Fruit fly (Drosophila melanogaster): ENCODE data around the gene obst-B.

Gene obst-B

DNA sequence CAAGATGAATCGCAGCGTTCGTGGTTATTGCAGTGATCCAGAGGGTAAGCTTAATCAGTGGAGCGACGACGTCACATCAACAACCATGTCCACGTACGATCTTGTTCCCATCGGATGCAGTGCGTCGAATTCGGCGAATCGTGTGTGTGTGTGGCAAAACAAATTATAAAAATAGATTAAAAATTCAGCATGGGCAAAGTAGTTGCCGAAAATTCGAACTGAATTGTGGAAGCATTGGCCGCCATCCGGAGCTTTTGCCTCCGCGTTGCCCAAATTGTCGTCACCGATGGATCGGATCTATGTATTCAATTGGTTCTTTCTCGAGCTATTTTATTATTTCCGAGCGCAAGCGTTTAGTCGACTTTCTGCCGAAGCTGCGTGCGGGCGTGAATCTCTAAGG is 28.0 kb downstream of the obst-B start, which contains the start of gene Spn31A:
Gene Spn31A (plus strand): TSS at position 301 of the 400 bp plus-strand sequence.
- TF ChIP-seq CG34367 (tag; optimal IDR thresholded peaks at IDR 0.05) (no peak), rn (GFP tag; IDR thresholded peaks at IDR 0.05) (no peak), CG32121 (GFP tag; IDR thresholded peaks at IDR 0.05) (no peak), gl (tag; optimal IDR thresholded peaks at IDR 0.05) (no peak), CG15710 (tag; optimal IDR thresholded peaks at IDR 0.05) (no peak), Ets98B (GFP tag; IDR thresholded peaks at IDR 0.05) (no peak), Pif1A (GFP tag; optimal IDR thresholded peaks at IDR 0.05) (no peak), CG14655 (GFP tag; optimal IDR thresholded peaks at IDR 0.05) (no peak), D1 (tag; optimal IDR thresholded peaks at IDR 0.05) (no peak), CG13204 (GFP tag; optimal IDR thresholded peaks at IDR 0.05) (no peak)

DNA sequence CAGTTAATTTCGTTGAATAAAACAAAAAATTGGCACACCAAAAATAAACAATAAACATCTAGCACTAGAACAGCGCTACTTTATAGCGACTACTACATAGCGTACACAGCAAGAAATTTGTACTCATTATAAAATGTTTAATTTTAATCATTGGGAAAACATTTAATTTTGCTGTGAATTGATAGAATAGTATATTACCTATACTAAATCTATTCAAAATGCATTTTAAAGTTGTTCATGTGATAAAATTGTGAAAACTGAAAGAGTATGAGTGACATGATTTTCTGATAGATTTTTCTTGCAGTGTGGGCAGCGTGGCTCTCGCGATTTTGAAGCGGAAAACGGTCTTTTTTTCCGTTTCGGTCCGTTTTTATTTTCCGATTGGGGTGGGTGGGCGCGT is 28.8 kb downstream of the obst-B start:
- TF ChIP-seq CG32121 (GFP tag; IDR thresholded peaks at IDR 0.05), result peak; percentile 24; the same call in 1 of the 2 replicates
- TF ChIP-seq Ets98B (GFP tag; IDR thresholded peaks at IDR 0.05), result peak; percentile 29; the same call in 1 of the 2 replicates
- TF ChIP-seq CG9948 (tag; optimal IDR thresholded peaks at IDR 0.05), result no peak

DNA sequence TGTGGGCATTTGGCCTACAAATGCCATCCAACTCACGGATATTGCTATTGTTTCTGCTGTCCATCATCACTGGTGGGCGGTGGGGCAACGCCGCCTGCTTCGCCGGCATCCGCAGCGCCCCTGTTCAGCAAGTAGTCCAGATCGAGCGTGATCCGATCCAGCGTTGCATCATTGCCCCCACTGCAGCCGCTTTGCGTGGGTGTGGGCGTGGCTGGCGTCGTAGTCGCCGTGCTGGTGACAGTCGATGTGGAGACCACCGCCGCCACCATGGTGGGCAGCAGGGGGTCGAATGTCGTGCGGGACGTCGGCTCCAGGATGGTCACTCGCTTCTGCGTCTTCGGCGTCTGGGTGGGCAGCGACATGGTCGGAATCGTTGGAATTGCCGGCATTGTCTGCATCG is 32.3 kb downstream of the obst-B start:
- TF ChIP-seq rn (GFP tag; IDR thresholded peaks at IDR 0.05), result no peak
- no peak for TF ChIP-seq CG13204 (GFP tag; optimal IDR thresholded peaks at IDR 0.05)
- no peak for TF ChIP-seq CG15710 (tag; optimal IDR thresholded peaks at IDR 0.05)
- no peak for TF ChIP-seq CG32121 (GFP tag; IDR thresholded peaks at IDR 0.05)
- TF ChIP-seq Ets98B (GFP tag; IDR thresholded peaks at IDR 0.05), result no peak
- TF ChIP-seq Pif1A (GFP tag; optimal IDR thresholded peaks at IDR 0.05), result no peak
- TF ChIP-seq CG12605 (GFP tag; IDR thresholded peaks at IDR 0.05), result no peak
- no peak for TF ChIP-seq CG17806 (tag; optimal IDR thresholded peaks at IDR 0.05)
- TF ChIP-seq CG8301 (tag; optimal IDR thresholded peaks at IDR 0.05), result no peak
- TF ChIP-seq Snoo (tag; optimal IDR thresholded peaks at IDR 0.05), result no peak
- TF ChIP-seq gl (tag; optimal IDR thresholded peaks at IDR 0.05), result no peak
- no peak for TF ChIP-seq CG10348 (GFP tag; IDR thresholded peaks at IDR 0.05)
- no peak for TF ChIP-seq CG9948 (tag; optimal IDR thresholded peaks at IDR 0.05)
- TF ChIP-seq D1 (tag; optimal IDR thresholded peaks at IDR 0.05), result no peak
- no peak for TF ChIP-seq CG14655 (GFP tag; optimal IDR thresholded peaks at IDR 0.05)
- no peak for TF ChIP-seq EcR (GFP tag; optimal IDR thresholded peaks at IDR 0.05)
- TF ChIP-seq CG8159 (tag; optimal IDR thresholded peaks at IDR 0.05), result no peak
- TF ChIP-seq CG4496 (GFP tag; IDR thresholded peaks at IDR 0.05), result no peak
- no peak for TF ChIP-seq fd96Ca (GFP tag; IDR thresholded peaks at IDR 0.05)
- no peak for TF ChIP-seq CG34367 (tag; optimal IDR thresholded peaks at IDR 0.05)
